Worm (Caenorhabditis elegans) whole organism, young adult: ENCODE results near the gene F22D3.4.

Experiments
- B0261.1 ChIP-seq: sonication (generic microtip); optimal IDR thresholded peaks from 2 replicates; lab custom pipeline; 2016; ENCODE audit warnings: mild to moderate bottlenecking, missing genetic modification characterization, moderate library complexity, missing compliant biosample characterization
- B0336.3 ChIP-seq: fragments of 200-800 bp; sonication (Bioruptor generic); IDR thresholded peaks from 2 replicates; pipeline ENCODE4 v1.3.6; 2022; ENCODE audit warnings: missing genetic modification characterization, missing compliant biosample characterization
- D2030.7 ChIP-seq: fragments of 200-800 bp; sonication (Bioruptor generic); IDR thresholded peaks from 2 replicates; pipeline ENCODE4 v1.3.6; 2022; ENCODE audit warnings: missing genetic modification reagents, missing genetic modification characterization, missing compliant biosample characterization
- F39B2.1 ChIP-seq: fragments of 200-800 bp; sonication (Bioruptor generic); IDR thresholded peaks from 2 replicates; pipeline ENCODE4 v1.3.6; 2022; ENCODE audit warnings: missing genetic modification reagents, missing genetic modification characterization, missing compliant biosample characterization
- F49E8.2 ChIP-seq: sonication (generic microtip); optimal IDR thresholded peaks from 3 replicates; lab custom pipeline; 2017; ENCODE audit warnings: missing genetic modification characterization, mild to moderate bottlenecking, missing compliant biosample characterization, antibody characterized with exemption, moderate library complexity; ENCODE audit not compliant: insufficient read depth
- F55B11.4 ChIP-seq: sonication (generic microtip); optimal IDR thresholded peaks from 2 replicates; lab custom pipeline; 2016; ENCODE audit warnings: missing compliant biosample characterization, missing genetic modification characterization, borderline replicate concordance; ENCODE audit not compliant: insufficient read depth
- Y56A3A.18 ChIP-seq: fragments of 200-800 bp; sonication (Bioruptor generic); IDR thresholded peaks from 2 replicates; pipeline ENCODE4 v1.3.6; 2022; ENCODE audit warnings: missing genetic modification reagents, missing genetic modification characterization, missing compliant biosample characterization
- Y79H2A.3 ChIP-seq: fragments of 200-800 bp; sonication (Bioruptor generic); conservative IDR thresholded peaks from 2 replicates; pipeline ENCODE4 v1.3.6; 2022; ENCODE audit warnings: missing genetic modification reagents, missing genetic modification characterization, missing compliant biosample characterization
- attf-3 ChIP-seq: fragments of 200-800 bp; sonication (Bioruptor generic); conservative IDR thresholded peaks from 2 replicates; pipeline ENCODE4 v1.3.6; 2022; ENCODE audit warnings: missing genetic modification reagents, missing genetic modification characterization, missing compliant biosample characterization
- cebp-1 ChIP-seq, 2 experiments: fragments of 200-800 bp in 1 of 2; sonication (Bioruptor generic) in 1 of 2; sonication (generic microtip) in 1 of 2; IDR thresholded peaks in 1 of 2; optimal IDR thresholded peaks in 1 of 2; 2 replicates each; pipeline versions ENCODE4 v1.3.6 to Lab custom; 2017 to 2022; ENCODE audit warnings: missing compliant biosample characterization in 2 of 2, missing genetic modification characterization in 2 of 2, mild to moderate bottlenecking in 1 of 2, missing genetic modification reagents in 1 of 2, moderate library complexity in 1 of 2
- cebp-2 ChIP-seq: fragments of 200-800 bp; sonication (Bioruptor generic); IDR thresholded peaks from 2 replicates; pipeline ENCODE4 v1.3.6; 2022; ENCODE audit warnings: missing genetic modification characterization, missing compliant biosample characterization
- die-1 ChIP-seq: sonication (generic microtip); optimal IDR thresholded peaks from 2 replicates; lab custom pipeline; 2016; ENCODE audit warnings: missing genotype, mild to moderate bottlenecking, missing genetic modification characterization, missing compliant biosample characterization
- efl-1 ChIP-seq: fragments of 150-350 bp; optimal IDR thresholded peaks from 2 replicates; lab custom pipeline; 2014; ENCODE audit warnings: missing biosample characterization, missing genetic modification reagents, missing genetic modification characterization
- egl-44 ChIP-seq: fragments of 200-800 bp; sonication (Bioruptor generic); IDR thresholded peaks from 2 replicates; pipeline ENCODE4 v1.3.6; 2022; ENCODE audit warnings: missing genetic modification reagents, missing genetic modification characterization, missing compliant biosample characterization
- egrh-3 ChIP-seq: fragments of 200-800 bp; sonication (Bioruptor generic); IDR thresholded peaks from 2 replicates; pipeline ENCODE4 v1.3.6; 2022; ENCODE audit warnings: missing genetic modification reagents, missing genetic modification characterization, missing compliant biosample characterization
- hrde-1 ChIP-seq: sonication (generic microtip); optimal IDR thresholded peaks from 2 replicates; lab custom pipeline; 2016; ENCODE audit warnings: missing genetic modification characterization, mild to moderate bottlenecking, missing compliant biosample characterization, moderate library complexity, missing genotype, missing genetic modification reagents, borderline replicate concordance
- lin-26 ChIP-seq: fragments of 200-800 bp; sonication (Bioruptor generic); IDR thresholded peaks from 2 replicates; pipeline ENCODE4 v1.3.6; 2022; ENCODE audit warnings: missing genetic modification reagents, missing genetic modification characterization, missing compliant biosample characterization
- lin-54 ChIP-seq: fragments of 200-800 bp; sonication (Bioruptor generic); optimal IDR thresholded peaks from 2 replicates; lab custom pipeline; 2018; ENCODE audit warnings: mild to moderate bottlenecking, missing genetic modification characterization, missing compliant biosample characterization
- lsl-1 ChIP-seq: fragments of 200-800 bp; sonication (Bioruptor generic); optimal IDR thresholded peaks from 2 replicates; lab custom pipeline; 2018; ENCODE audit warnings: mild to moderate bottlenecking, missing genetic modification characterization, moderate library complexity, missing compliant biosample characterization
- mcd-1 ChIP-seq: fragments of 200-800 bp; sonication (Bioruptor generic); IDR thresholded peaks from 2 replicates; pipeline ENCODE4 v1.3.6; 2022; ENCODE audit warnings: missing genetic modification reagents, missing genetic modification characterization, missing compliant biosample characterization
- mes-4 ChIP-seq: sonication (generic microtip); optimal IDR thresholded peaks from 2 replicates; lab custom pipeline; 2016; ENCODE audit warnings: missing genotype, missing genetic modification characterization, missing compliant biosample characterization
- nhr-80 ChIP-seq: sonication (generic microtip); optimal IDR thresholded peaks from 2 replicates; lab custom pipeline; 2016; ENCODE audit warnings: missing genetic modification characterization, missing compliant biosample characterization
- nhr-90 ChIP-seq: sonication (generic microtip); optimal IDR thresholded peaks from 2 replicates; lab custom pipeline; 2016; ENCODE audit warnings: missing genotype, mild to moderate bottlenecking, missing genetic modification characterization, missing compliant biosample characterization
- pbrm-1 ChIP-seq: fragments of 200-800 bp; sonication (Bioruptor generic); IDR thresholded peaks from 2 replicates; pipeline ENCODE4 v1.3.6; 2022; ENCODE audit warnings: missing genetic modification reagents, missing genetic modification characterization, missing compliant biosample characterization
- rec-8 ChIP-seq, 2 experiments: sonication (generic microtip); optimal IDR thresholded peaks; 2 replicates each; lab custom pipeline; 2016; ENCODE audit warnings: mild to moderate bottlenecking in 2 of 2, missing genetic modification characterization in 2 of 2, missing genetic modification reagents in 2 of 2, missing genotype in 2 of 2, missing biosample characterization in 1 of 2, missing compliant biosample characterization in 1 of 2, moderate library complexity in 1 of 2
- snpc-1.1 ChIP-seq: sonication (generic microtip); optimal IDR thresholded peaks from 2 replicates; lab custom pipeline; 2017; ENCODE audit warnings: missing genetic modification characterization, mild to moderate bottlenecking, missing compliant biosample characterization, antibody characterized with exemption, moderate library complexity, missing genotype, missing genetic modification reagents; ENCODE audit not compliant: insufficient read depth
- snpc-1.3 ChIP-seq: sonication (generic microtip); optimal IDR thresholded peaks from 2 replicates; lab custom pipeline; 2017; ENCODE audit warnings: missing genetic modification characterization, mild to moderate bottlenecking, missing compliant biosample characterization, antibody characterized with exemption, moderate library complexity, missing genotype, missing genetic modification reagents; ENCODE audit not compliant: insufficient read depth
- unc-130 ChIP-seq: sonication (generic microtip); optimal IDR thresholded peaks from 2 replicates; lab custom pipeline; 2016; ENCODE audit warnings: missing genetic modification reagents, missing genetic modification characterization, missing compliant biosample characterization
- unc-62 ChIP-seq: fragments of 150-350 bp; optimal IDR thresholded peaks from 2 replicates; lab custom pipeline; 2014; ENCODE audit warnings: missing biosample characterization, missing genetic modification reagents, missing genetic modification characterization
- zim-3 ChIP-seq: sonication (generic microtip); optimal IDR thresholded peaks from 2 replicates; lab custom pipeline; 2017; ENCODE audit warnings: mild to moderate bottlenecking, missing genetic modification characterization, moderate library complexity, missing compliant biosample characterization

Gene F22D3.4

ce11 chrII:6898017-6898779 lies 29.2 kb downstream of the F22D3.4 start, which contains the start of gene hrpl-1 (continued):
- TF ChIP-seq die-1 (peak; percentile 74), nhr-90 (tag; lab: Kevin White, UChicago) (peak; percentile 20), F55B11.4 (tag; lab: Kevin White, UChicago) (no peak), snpc-1.3 (no peak), cebp-2 (GFP tag; lab: Robert Waterston, UW) (no peak), lin-26 (0 out of 2 replicates have a peak, but pooled peaks have one; percentile 57), cebp-1 (GFP tag; IDR thresholded peaks at IDR 0.05; lab: Robert Waterston, UW) (no peak), cebp-1 (tag; optimal IDR thresholded peaks at IDR 0.05; lab: Kevin White, UChicago) (peak; percentile 24), efl-1 (GFP tag; lab: Kevin White, UChicago) (no peak), lin-54 (peak; percentile 0), hrde-1 (peak; percentile 31), pbrm-1 (0 out of 2 replicates have a peak, but pooled peaks have one; percentile 27), mes-4 (tag; lab: Kevin White, UChicago) (peak; percentile 58), nhr-80 (no peak)

- TF ChIP-seq rec-8 (tag; optimal IDR thresholded peaks at IDR 0.05; lab: Kevin White, UChicago) (no peak), D2030.7 (GFP tag; lab: Robert Waterston, UW) (no peak), cebp-1 (GFP tag; IDR thresholded peaks at IDR 0.05; lab: Robert Waterston, UW) (no peak), cebp-1 (tag; optimal IDR thresholded peaks at IDR 0.05; lab: Kevin White, UChicago) (no peak), F39B2.1 (no peak), nhr-80 (peak; percentile 30), egrh-3 (GFP tag; lab: Robert Waterston, UW) (no peak), lin-26 (no peak)
Measured at ce11 chrII:6897507-6897906, 29.9 kb downstream of the F22D3.4 start, which contains the start of gene C44B7.11. TSS of gene C44B7.11 (minus strand) at chrII:6897540.

ce11 chrII:6893589-6894245 lies 33.7 kb downstream of the F22D3.4 start, which contains the start of gene adal-1:
TSS of gene adal-1 (minus strand) at chrII:6893639.
- no peak for TF ChIP-seq zim-3 (tag; lab: Kevin White, UChicago)
- no peak for TF ChIP-seq unc-130 (GFP tag; lab: Kevin White, UChicago)
- TF ChIP-seq F49E8.2 (tag; lab: Kevin White, UChicago): no peak
- TF ChIP-seq unc-62 (GFP tag; lab: Kevin White, UChicago): no peak
- no peak for TF ChIP-seq B0336.3 (GFP tag; lab: Robert Waterston, UW)
- no peak for TF ChIP-seq attf-3 (GFP tag; lab: Robert Waterston, UW)
- TF ChIP-seq mcd-1 (GFP tag; lab: Robert Waterston, UW): no peak
- peak; percentile 61 for TF ChIP-seq lsl-1 (GFP tag; lab: Kevin White, UChicago)
- TF ChIP-seq B0261.1 (tag; lab: Kevin White, UChicago): no peak
- peak; percentile 6 for TF ChIP-seq snpc-1.1 (tag; lab: Kevin White, UChicago)
- TF ChIP-seq Y56A3A.18 (GFP tag; lab: Robert Waterston, UW): no peak
- no peak for TF ChIP-seq Y79H2A.3 (GFP tag; lab: Robert Waterston, UW)
- TF ChIP-seq egl-44 (GFP tag; lab: Robert Waterston, UW): no peak
- TF ChIP-seq, all 124 proteins: peak for 2
